Worm (Caenorhabditis elegans) whole organism, L4 larva: Measurements from ENCODE around the gene clc-8.

Source experiments
- D1046.2 ChIP-seq: fragments of 200-800 bp; sonication (Bioruptor generic); IDR thresholded peaks from 2 replicates; pipeline ENCODE4 v1.3.6; 2022; ENCODE audit warnings: missing genetic modification characterization, missing compliant biosample characterization
- ama-1 ChIP-seq: fragments of 150-350 bp; optimal IDR thresholded peaks from 2 replicates; lab custom pipeline; 2014; ENCODE audit warnings: inconsistent platforms, mixed read lengths
- ces-1 ChIP-seq: fragments of 150-350 bp; sonication (generic microtip); optimal IDR thresholded peaks from 4 replicates; lab custom pipeline; 2014; ENCODE audit warnings: missing biosample characterization, missing genetic modification reagents, missing genetic modification characterization
- lin-29 ChIP-seq: fragments of 200-800 bp; sonication (Bioruptor generic); IDR thresholded peaks from 2 replicates; pipeline ENCODE4 v1.3.6; 2022; ENCODE audit warnings: missing genetic modification reagents, missing genetic modification characterization, missing compliant biosample characterization
- mep-1 ChIP-seq: fragments of 150-350 bp; sonication (generic microtip); optimal IDR thresholded peaks from 3 replicates; lab custom pipeline; 2014; ENCODE audit warnings: missing biosample characterization, missing genetic modification characterization
- snpc-4 ChIP-seq: fragments of 150-350 bp; optimal IDR thresholded peaks from 2 replicates; lab custom pipeline; 2014; ENCODE audit warnings: missing biosample characterization, missing genetic modification characterization

- TF ChIP-seq ces-1 (GFP tag; lab: Kevin White, UChicago) (no peak), mep-1 (no peak), lin-29 (no peak), D1046.2 (GFP tag; lab: Robert Waterston, UW) (no peak), ama-1 (lab: Kevin White, UChicago) (no peak), snpc-4 (tag; lab: Kevin White, UChicago) (no peak)
These were observed 14.7 kb upstream of the clc-8 start for ce11 chrIV:14379191-14379590.
